Worm (Caenorhabditis elegans) whole organism, L2 larva: Measurements from ENCODE around the gene F17C11.4.

ENCODE experiments used
- blmp-1 ChIP-seq: sonication (generic microtip); optimal IDR thresholded peaks from 2 replicates; lab custom pipeline; 2017; ENCODE audit warnings: missing genetic modification characterization, mild to moderate bottlenecking, missing compliant biosample characterization, antibody characterized with exemption, moderate library complexity; ENCODE audit not compliant: insufficient read depth
- egl-27 ChIP-seq: sonication (generic microtip); optimal IDR thresholded peaks from 3 replicates; lab custom pipeline; 2017; ENCODE audit warnings: missing biosample characterization, missing genetic modification reagents, missing genetic modification characterization
- elt-1 ChIP-seq: fragments of 150-350 bp; optimal IDR thresholded peaks from 2 replicates; lab custom pipeline; 2014; ENCODE audit warnings: missing biosample characterization, missing genetic modification characterization
- elt-3 ChIP-seq: sonication (generic microtip); optimal IDR thresholded peaks from 2 replicates; lab custom pipeline; 2017; ENCODE audit warnings: missing biosample characterization, missing genetic modification characterization
- nhr-237 ChIP-seq: fragments of 150-350 bp; optimal IDR thresholded peaks from 2 replicates; lab custom pipeline; 2014; ENCODE audit warnings: missing biosample characterization, missing genetic modification characterization

DNA sequence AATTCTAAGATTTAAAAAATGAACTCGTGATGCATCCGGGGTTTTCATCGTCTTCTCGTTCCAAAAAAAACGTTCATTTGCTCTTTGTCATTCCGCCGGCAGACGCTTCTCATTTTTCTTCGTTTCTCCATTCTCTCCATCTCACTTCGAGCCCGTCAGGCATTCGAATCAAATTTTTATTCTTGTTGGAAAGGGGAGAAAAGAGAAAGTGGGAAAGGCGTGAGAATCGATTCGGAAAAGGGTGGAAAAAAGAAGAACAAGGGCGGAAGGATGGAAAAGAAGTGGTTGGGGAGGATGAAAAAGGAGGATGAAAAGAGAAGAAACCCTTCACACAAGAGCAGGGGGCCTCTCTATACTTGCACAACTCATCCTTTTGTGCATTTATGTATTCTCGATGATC, 46.9 kb upstream of the F17C11.4 start:
- TF ChIP-seq nhr-237 (tag; lab: Kevin White, UChicago) (no peak), blmp-1 (no peak), elt-3 (no peak), elt-1 (no peak), egl-27 (no peak)
